4 worm cellular contexts compared by ENCODE assay signal in the genomic region with DNA sequence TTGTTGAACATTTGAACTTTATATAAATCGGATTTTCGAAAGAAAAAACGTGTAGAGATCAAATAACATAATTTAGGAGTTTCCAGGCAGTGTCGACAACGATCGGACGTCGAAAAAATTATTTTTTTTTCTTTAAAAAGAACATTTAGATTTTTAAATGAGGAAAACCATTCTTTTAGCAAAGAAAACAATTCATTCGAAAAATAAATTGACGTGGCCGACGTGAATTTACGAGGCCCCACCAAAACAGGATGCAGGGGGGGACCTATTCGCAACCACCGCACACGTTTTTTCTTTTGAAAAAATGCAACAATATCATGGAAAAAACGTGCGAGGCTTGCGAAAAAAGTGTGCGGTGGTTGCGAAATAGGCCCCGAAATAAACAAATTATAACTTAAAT.
TF ChIP-seq lines count a peak whose summit lies in the region.
"Not testable (repeated sequence)": the region's sequence is repeated elsewhere in the genome, so short reads cannot be mapped to it uniquely, and the experiment has no call there.

A gene (plus strand): TSS at position 392 of the 400 bp plus-strand sequence.

TF ChIP-seq in whole organism, L3 larva, 47 proteins besides CTCF, POLR2A, EP300 and RAD21:
- TF ChIP-seq elt-2 (tag; optimal IDR thresholded peaks at IDR 0.05; lab: Kevin White, UChicago): peak; percentile 1

TF ChIP-seq in whole organism, L4 larva, 104 proteins besides CTCF, POLR2A, EP300 and RAD21:
- TF ChIP-seq arid-1 (GFP tag; conservative IDR thresholded peaks at IDR 0.05; lab: Robert Waterston, UW): 0 out of 2 replicates have a peak, but pooled peaks have one; percentile 62
- 0 out of 2 replicates have a peak, but pooled peaks have one; percentile 17 for TF ChIP-seq snpc-1.2 (GFP tag; IDR thresholded peaks at IDR 0.05; lab: Robert Waterston, UW)
- peak; percentile 7 for TF ChIP-seq F49E8.2 (tag; optimal IDR thresholded peaks at IDR 0.05; lab: Kevin White, UChicago; ENCODE audit: borderline replicate concordance)
- peak; percentile 63 for TF ChIP-seq lin-38 (GFP tag; IDR thresholded peaks at IDR 0.05; lab: Robert Waterston, UW)
- TF ChIP-seq T26A8.4 (GFP tag; IDR thresholded peaks at IDR 0.05; lab: Robert Waterston, UW): 0 out of 2 replicates have a peak, but pooled peaks have one; percentile 21
- 0 out of 2 replicates have a peak, but pooled peaks have one; percentile 40 for TF ChIP-seq egl-43 (GFP tag; IDR thresholded peaks at IDR 0.05; lab: Robert Waterston, UW)
- TF ChIP-seq pha-4 (GFP tag; IDR thresholded peaks at IDR 0.05; lab: Robert Waterston, UW): peak; percentile 52; the same call in 1 of the 2 replicates
- not testable (repeated sequence) for TF ChIP-seq pha-4 (tag; optimal IDR thresholded peaks at IDR 0.05; lab: Kevin White, UChicago)

TF ChIP-seq in whole organism, early embryonic, 17 proteins besides CTCF, POLR2A, EP300 and RAD21:
- 0 out of 2 replicates have a peak, but pooled peaks have one; percentile 22 for TF ChIP-seq pes-1 (GFP tag; IDR thresholded peaks at IDR 0.05; lab: Robert Waterston, UW)

TF ChIP-seq in whole organism, young adult, 124 proteins besides CTCF, POLR2A, EP300 and RAD21:
- TF ChIP-seq him-1 (tag; optimal IDR thresholded peaks at IDR 0.05; lab: Kevin White, UChicago) (peak; percentile 33), Y53G8AR.9 (GFP tag; conservative IDR thresholded peaks at IDR 0.05; lab: Robert Waterston, UW) (peak; percentile 28; the same call in 1 of the 2 replicates), unc-130 (GFP tag; optimal IDR thresholded peaks at IDR 0.05; lab: Kevin White, UChicago) (peak; percentile 21), cebp-1 (tag; optimal IDR thresholded peaks at IDR 0.05; lab: Kevin White, UChicago) (peak; percentile 68), attf-6 (GFP tag; IDR thresholded peaks at IDR 0.05; lab: Robert Waterston, UW) (0 out of 2 replicates have a peak, but pooled peaks have one; percentile 38), ceh-100 (GFP tag; IDR thresholded peaks at IDR 0.05; lab: Robert Waterston, UW) (peak; percentile 40; the same call in 1 of the 2 replicates), snpc-4 (tag; optimal IDR thresholded peaks at IDR 0.05; lab: Kevin White, UChicago) (peak in 1 of 4 experiments; percentile 8), hsf-1 (GFP tag; IDR thresholded peaks at IDR 0.05; lab: Robert Waterston, UW) (peak; percentile 59), athp-1 (tag; optimal IDR thresholded peaks at IDR 0.05; lab: Kevin White, UChicago) (peak; percentile 62), xnd-1 (tag; optimal IDR thresholded peaks at IDR 0.05; lab: Kevin White, UChicago) (peak; percentile 23), hrde-1 (tag; optimal IDR thresholded peaks at IDR 0.05; lab: Kevin White, UChicago; ENCODE audit: borderline replicate concordance) (peak; percentile 53), madf-6 (GFP tag; IDR thresholded peaks at IDR 0.05; lab: Robert Waterston, UW) (peak; percentile 62; the same call in 1 of the 2 replicates), F49E8.2 (tag; optimal IDR thresholded peaks at IDR 0.05; lab: Kevin White, UChicago; ENCODE audit: insufficient read depth) (peak; percentile 39), cebp-2 (GFP tag; IDR thresholded peaks at IDR 0.05; lab: Robert Waterston, UW) (0 out of 2 replicates have a peak, but pooled peaks have one; percentile 44), madf-8 (GFP tag; conservative IDR thresholded peaks at IDR 0.05; lab: Robert Waterston, UW) (0 out of 2 replicates have a peak, but pooled peaks have one; percentile 24)
- not testable (repeated sequence) for TF ChIP-seq cebp-1 (GFP tag; IDR thresholded peaks at IDR 0.05; lab: Robert Waterston, UW); snpc-4 (GFP tag; optimal IDR thresholded peaks at IDR 0.05; lab: Kevin White, UChicago)
TF ChIP-seq in whole organism, young adult: peak in this region for 15; not testable (repeated sequence) for 109.
